Worm (Caenorhabditis elegans) whole organism, mixed stage, embryonic: ENCODE data around the gene F57G8.7.

Experiments
- bed-3 ChIP-seq: fragments of 200-800 bp; sonication (Bioruptor generic); optimal IDR thresholded peaks from 3 replicates; lab custom pipeline; 2018; ENCODE audit warnings: mild to moderate bottlenecking, missing genetic modification characterization, moderate library complexity, missing compliant biosample characterization
- ceh-43 ChIP-seq: fragments of 200-800 bp; sonication (Bioruptor generic); optimal IDR thresholded peaks from 2 replicates; lab custom pipeline; 2018; ENCODE audit warnings: mild to moderate bottlenecking, missing genetic modification characterization, moderate library complexity, missing compliant biosample characterization
- lin-13 ChIP-seq: fragments of 150-350 bp; optimal IDR thresholded peaks from 2 replicates; lab custom pipeline; 2014; ENCODE audit warnings: missing biosample characterization, missing genetic modification characterization
- lsy-2 ChIP-seq: fragments of 150-350 bp; optimal IDR thresholded peaks from 2 replicates; lab custom pipeline; 2014; ENCODE audit warnings: missing biosample characterization, missing genetic modification characterization
- mep-1 ChIP-seq: fragments of 150-350 bp; optimal IDR thresholded peaks from 2 replicates; lab custom pipeline; 2017; ENCODE audit warnings: missing biosample characterization, missing genetic modification reagents, missing genetic modification characterization, inconsistent platforms
- nhr-12 ChIP-seq: fragments of 150-350 bp; optimal IDR thresholded peaks from 2 replicates; lab custom pipeline; 2014; ENCODE audit warnings: missing biosample characterization, missing genetic modification characterization
- nhr-237 ChIP-seq: fragments of 150-350 bp; optimal IDR thresholded peaks from 2 replicates; lab custom pipeline; 2014; ENCODE audit warnings: missing biosample characterization, missing genetic modification characterization
- nhr-28 ChIP-seq: fragments of 150-350 bp; optimal IDR thresholded peaks from 2 replicates; lab custom pipeline; 2014; ENCODE audit warnings: missing biosample characterization, missing genetic modification characterization
- sptf-1 ChIP-seq: sonication (generic microtip); optimal IDR thresholded peaks from 2 replicates; lab custom pipeline; 2017; ENCODE audit warnings: mild to moderate bottlenecking, missing genetic modification characterization, moderate library complexity, missing compliant biosample characterization
- unc-39 ChIP-seq: fragments of 150-350 bp; optimal IDR thresholded peaks from 2 replicates; lab custom pipeline; 2014; ENCODE audit warnings: missing biosample characterization, missing genetic modification characterization
- unc-62 ChIP-seq: fragments of 150-350 bp; optimal IDR thresholded peaks from 2 replicates; lab custom pipeline; 2014; ENCODE audit warnings: missing biosample characterization, missing genetic modification reagents, missing genetic modification characterization

ce11 chrV:16307253-16307652 lies 21.7 kb upstream of the F57G8.7 start, which contains the start of gene srxa-7:
- TF ChIP-seq ceh-43 (GFP tag; lab: Kevin White, UChicago) (no peak), unc-62 (GFP tag; lab: Kevin White, UChicago) (no peak), lin-13 (tag; lab: Kevin White, UChicago) (no peak), mep-1 (tag; lab: Kevin White, UChicago) (no peak), nhr-12 (tag; lab: Kevin White, UChicago) (no peak), nhr-237 (tag; lab: Kevin White, UChicago) (no peak), sptf-1 (tag; lab: Kevin White, UChicago) (no peak), lsy-2 (tag; lab: Kevin White, UChicago) (no peak), bed-3 (GFP tag; lab: Kevin White, UChicago) (no peak), nhr-28 (tag; lab: Kevin White, UChicago) (no peak), unc-39 (tag; lab: Kevin White, UChicago) (no peak)
